Fruit fly (Drosophila melanogaster) whole organism, embryonic: Measurements from ENCODE around the gene Hap40.

Experiments
- Atf3 ChIP-seq: fragments of 200-800 bp; sonication (Bioruptor generic); optimal IDR thresholded peaks from 3 replicates; lab custom pipeline; 2016; ENCODE audit warnings: missing biosample characterization, missing genetic modification characterization
- B-H1 ChIP-seq: fragments of 200-800 bp; sonication (Bioruptor generic); IDR thresholded peaks from 3 replicates; pipeline ENCODE4 v1.3.6; 2022; ENCODE audit warnings: missing biosample characterization, missing genetic modification characterization
- CG10267 ChIP-seq: fragments of 200-800 bp; sonication (Bioruptor generic); optimal IDR thresholded peaks from 2 replicates; lab custom pipeline; 2018; ENCODE audit warnings: missing biosample characterization, mild to moderate bottlenecking, missing genetic modification characterization, moderate library complexity
- CG10274 ChIP-seq: fragments of 200-800 bp; sonication (Bioruptor generic); optimal IDR thresholded peaks from 3 replicates; lab custom pipeline; 2017; ENCODE audit warnings: missing biosample characterization, mild to moderate bottlenecking, missing genetic modification characterization
- CG10979 ChIP-seq: fragments of 200-800 bp; sonication (Bioruptor generic); optimal IDR thresholded peaks from 2 replicates; lab custom pipeline; 2018; ENCODE audit warnings: missing biosample characterization, mild to moderate bottlenecking, missing genetic modification characterization, moderate library complexity
- CG11504 ChIP-seq: fragments of 200-800 bp; sonication (Bioruptor generic); optimal IDR thresholded peaks from 3 replicates; lab custom pipeline; 2019; ENCODE audit warnings: missing biosample characterization, mild to moderate bottlenecking, missing genetic modification characterization, moderate library complexity
- CG12769 ChIP-seq: fragments of 200-800 bp; sonication (Bioruptor generic); optimal IDR thresholded peaks from 2 replicates; lab custom pipeline; 2019; ENCODE audit warnings: missing biosample characterization, mild to moderate bottlenecking, missing genetic modification characterization, moderate library complexity
- CG14667 ChIP-seq: fragments of 200-800 bp; sonication (Bioruptor generic); IDR thresholded peaks from 2 replicates; pipeline ENCODE4 v1.3.6; 2022; ENCODE audit warnings: missing biosample characterization, missing genetic modification characterization
- CG14860 ChIP-seq: fragments of 200-800 bp; sonication (Bioruptor generic); IDR thresholded peaks from 3 replicates; pipeline ENCODE4 v1.3.6; 2022; ENCODE audit warnings: missing biosample characterization, missing genetic modification characterization; ENCODE audit not compliant: partially characterized antibody
- CG2712 ChIP-seq: fragments of 200-800 bp; optimal IDR thresholded peaks from 3 replicates; lab custom pipeline; 2019; ENCODE audit warnings: missing biosample characterization, mild to moderate bottlenecking, missing genetic modification characterization, moderate library complexity
- CG2889 ChIP-seq: fragments of 200-800 bp; sonication (Bioruptor generic); IDR thresholded peaks from 3 replicates; pipeline ENCODE4 v1.3.6; 2022; ENCODE audit warnings: missing biosample characterization, missing genetic modification characterization
- CG32532 ChIP-seq: fragments of 200-800 bp; sonication (Bioruptor generic); IDR thresholded peaks from 2 replicates; pipeline ENCODE4 v1.3.6; 2022; ENCODE audit warnings: missing biosample characterization, missing genetic modification characterization
- CG4730 ChIP-seq: fragments of 200-800 bp; sonication (Bioruptor generic); IDR thresholded peaks from 2 replicates; pipeline ENCODE4 v1.3.6; 2022; ENCODE audit warnings: missing biosample characterization, missing genetic modification characterization
- CG6254 ChIP-seq: fragments of 200-800 bp; sonication (Bioruptor generic); optimal IDR thresholded peaks from 3 replicates; lab custom pipeline; 2017; ENCODE audit warnings: mild to moderate bottlenecking, missing biosample characterization, missing genetic modification reagents, missing genetic modification characterization
- CG6854 ChIP-seq: fragments of 200-800 bp; sonication (Bioruptor generic); optimal IDR thresholded peaks from 3 replicates; lab custom pipeline; 2017; ENCODE audit warnings: missing biosample characterization, mild to moderate bottlenecking, missing genetic modification characterization
- CG7786 ChIP-seq: fragments of 200-800 bp; sonication (Bioruptor generic); optimal IDR thresholded peaks from 2 replicates; lab custom pipeline; 2016; ENCODE audit warnings: missing biosample characterization, missing genetic modification characterization
- CG8478 ChIP-seq: fragments of >200 bp; optimal IDR thresholded peaks from 2 replicates; lab custom pipeline; 2018
- Dip2 ChIP-seq: fragments of 200-800 bp; sonication (Bioruptor generic); IDR thresholded peaks from 2 replicates; pipeline ENCODE4 v1.3.6; 2022; ENCODE audit warnings: missing biosample characterization, missing genetic modification characterization
- Fer1 ChIP-seq: fragments of 200-800 bp; sonication (Bioruptor generic); optimal IDR thresholded peaks from 2 replicates; lab custom pipeline; 2017; ENCODE audit warnings: missing biosample characterization, mild to moderate bottlenecking, missing genetic modification characterization
- Fer3 ChIP-seq: fragments of 200-800 bp; sonication (Bioruptor generic); optimal IDR thresholded peaks from 2 replicates; lab custom pipeline; 2018; ENCODE audit warnings: missing biosample characterization, mild to moderate bottlenecking, missing genetic modification characterization, moderate library complexity
- HLHmδ ChIP-seq: fragments of 200-800 bp; sonication (Bioruptor generic); optimal IDR thresholded peaks from 2 replicates; lab custom pipeline; 2018; ENCODE audit warnings: missing biosample characterization, mild to moderate bottlenecking, missing genetic modification characterization, moderate library complexity
- HmgZ ChIP-seq: fragments of 200-800 bp; sonication (Bioruptor generic); optimal IDR thresholded peaks from 2 replicates; lab custom pipeline; 2018; ENCODE audit warnings: missing biosample characterization, mild to moderate bottlenecking, missing genetic modification characterization
- Hmr ChIP-seq: fragments of 200-800 bp; sonication (Bioruptor generic); optimal IDR thresholded peaks from 3 replicates; lab custom pipeline; 2017; ENCODE audit warnings: mild to moderate bottlenecking, missing biosample characterization, missing genetic modification reagents, missing genetic modification characterization
- Hr78 ChIP-seq, 2 experiments: fragments of 200-800 bp in 1 of 2; fragments of >200 bp in 1 of 2; sonication (Bioruptor generic) in 1 of 2; optimal IDR thresholded peaks; 2 replicates each; lab custom pipeline; 2017 to 2019; ENCODE audit warnings: missing biosample characterization in 2 of 2, missing genetic modification characterization in 2 of 2, mild to moderate bottlenecking in 1 of 2, moderate library complexity in 1 of 2
- Jarid2 ChIP-seq: fragments of 200-800 bp; sonication (Bioruptor generic); optimal IDR thresholded peaks from 3 replicates; lab custom pipeline; 2017; ENCODE audit warnings: mild to moderate bottlenecking, missing biosample characterization, missing genetic modification reagents, missing genetic modification characterization
- Lpt ChIP-seq: fragments of >200 bp; optimal IDR thresholded peaks from 2 replicates; lab custom pipeline; 2018; ENCODE audit warnings: missing biosample characterization, missing genetic modification characterization
- NC2α ChIP-seq: fragments of 200-800 bp; sonication (Bioruptor generic); optimal IDR thresholded peaks from 2 replicates; lab custom pipeline; 2016; ENCODE audit warnings: missing biosample characterization, missing genetic modification characterization
- NK7.1 ChIP-seq: fragments of 200-800 bp; sonication (Bioruptor generic); optimal IDR thresholded peaks from 3 replicates; lab custom pipeline; 2016; ENCODE audit warnings: missing biosample characterization, missing genetic modification characterization
- Rfx ChIP-seq: fragments of 200-800 bp; sonication (Bioruptor generic); IDR thresholded peaks from 2 replicates; pipeline ENCODE4 v1.3.6; 2022; ENCODE audit warnings: missing biosample characterization, missing genetic modification characterization
- Taf1 ChIP-seq: fragments of 200-800 bp; sonication (Bioruptor generic); IDR thresholded peaks from 2 replicates; pipeline ENCODE4 v1.3.6; 2022; ENCODE audit warnings: missing biosample characterization, missing genetic modification characterization
- Tbp ChIP-seq: fragments of >200 bp; optimal IDR thresholded peaks from 2 replicates; lab custom pipeline; 2018; ENCODE audit warnings: missing biosample characterization, missing genetic modification characterization
- abd-A ChIP-seq: fragments of 200-800 bp; sonication (Bioruptor generic); optimal IDR thresholded peaks from 3 replicates; lab custom pipeline; 2019; ENCODE audit warnings: missing biosample characterization, mild to moderate bottlenecking, missing genetic modification characterization, moderate library complexity
- chinmo ChIP-seq: fragments of 200-800 bp; sonication (Bioruptor generic); IDR thresholded peaks from 4 replicates; pipeline ENCODE4 v1.3.6; 2022; ENCODE audit warnings: missing biosample characterization, missing genetic modification characterization; ENCODE audit not compliant: partially characterized antibody
- crol ChIP-seq: fragments of 200-800 bp; sonication (Bioruptor generic); IDR thresholded peaks from 2 replicates; pipeline ENCODE4 v1.3.6; 2022; ENCODE audit warnings: missing biosample characterization, missing genetic modification characterization
- crp ChIP-seq, 2 experiments: fragments of 200-800 bp; sonication (Bioruptor generic); optimal IDR thresholded peaks; 2 replicates in 1 of 2; 3 replicates in 1 of 2; lab custom pipeline; 2017; ENCODE audit warnings: missing biosample characterization in 2 of 2, missing genetic modification characterization in 2 of 2, mild to moderate bottlenecking in 1 of 2, moderate library complexity in 1 of 2
- dpn ChIP-seq, 2 experiments: fragments of 200-800 bp; sonication (Bioruptor generic); optimal IDR thresholded peaks; 3 replicates each; lab custom pipeline; 2016; ENCODE audit warnings: missing biosample characterization in 2 of 2, missing genetic modification characterization in 2 of 2
- emc ChIP-seq: fragments of 200-800 bp; sonication (Bioruptor generic); optimal IDR thresholded peaks from 2 replicates; lab custom pipeline; 2016; ENCODE audit warnings: missing biosample characterization, missing genetic modification characterization
- ems ChIP-seq: fragments of 200-800 bp; sonication (Bioruptor generic); optimal IDR thresholded peaks from 3 replicates; lab custom pipeline; 2016; ENCODE audit warnings: missing biosample characterization, missing genetic modification characterization
- gcm2 ChIP-seq: fragments of 200-800 bp; sonication (Bioruptor generic); optimal IDR thresholded peaks from 2 replicates; lab custom pipeline; 2016; ENCODE audit warnings: missing biosample characterization, missing genetic modification characterization
- gsb-n ChIP-seq: fragments of 200-800 bp; sonication (Bioruptor generic); optimal IDR thresholded peaks from 3 replicates; lab custom pipeline; 2018; ENCODE audit warnings: missing biosample characterization, mild to moderate bottlenecking, missing genetic modification characterization
- gt ChIP-seq: fragments of 200-800 bp; sonication (Bioruptor generic); IDR thresholded peaks from 2 replicates; pipeline ENCODE4 v1.3.6; 2022; ENCODE audit warnings: missing biosample characterization, missing genetic modification characterization
- insv ChIP-seq, 2 experiments: fragments of 200-800 bp; sonication (Bioruptor generic); optimal IDR thresholded peaks; 3 replicates each; lab custom pipeline; 2016 to 2018; ENCODE audit warnings: missing biosample characterization in 2 of 2, missing genetic modification characterization in 2 of 2
- kni ChIP-seq: fragments of 200-800 bp; sonication (Bioruptor generic); optimal IDR thresholded peaks from 3 replicates; lab custom pipeline; 2017; ENCODE audit warnings: mild to moderate bottlenecking, missing biosample characterization, missing genetic modification reagents, missing genetic modification characterization
- otp ChIP-seq: fragments of 200-800 bp; sonication (Bioruptor generic); IDR thresholded peaks from 3 replicates; pipeline ENCODE4, ENCODE4 v1.3.6; 2022; ENCODE audit warnings: missing biosample characterization, missing genetic modification characterization
- pb ChIP-seq: fragments of 200-800 bp; sonication (Bioruptor generic); optimal IDR thresholded peaks from 3 replicates; lab custom pipeline; 2016; ENCODE audit warnings: missing biosample characterization, missing genetic modification characterization
- peb ChIP-seq: fragments of 200-800 bp; sonication (Bioruptor generic); IDR thresholded peaks from 2 replicates; pipeline ENCODE4 v1.3.6; 2022; ENCODE audit warnings: missing biosample characterization, missing genetic modification characterization
- salm ChIP-seq: fragments of 200-800 bp; sonication (Bioruptor generic); optimal IDR thresholded peaks from 2 replicates; lab custom pipeline; 2018; ENCODE audit warnings: missing biosample characterization, mild to moderate bottlenecking, missing genetic modification characterization
- sisA ChIP-seq: fragments of 200-800 bp; sonication (Bioruptor generic); IDR thresholded peaks from 2 replicates; pipeline ENCODE4 v1.3.6; 2022; ENCODE audit warnings: missing biosample characterization, missing genetic modification characterization
- so ChIP-seq: fragments of 200-800 bp; sonication (Bioruptor generic); IDR thresholded peaks from 3 replicates; pipeline ENCODE4 v1.3.6; 2022; ENCODE audit warnings: missing biosample characterization, missing genetic modification characterization
- ttk ChIP-seq: fragments of 200-800 bp; sonication (Bioruptor generic); IDR thresholded peaks from 2 replicates; pipeline ENCODE4 v2.1.2; 2022; ENCODE audit warnings: missing biosample characterization, missing genetic modification characterization
- wor ChIP-seq: fragments of 200-800 bp; sonication (Bioruptor generic); IDR thresholded peaks from 2 replicates; pipeline ENCODE4 v1.3.6; 2022; ENCODE audit warnings: missing biosample characterization, missing genetic modification characterization

Hap40 gene

dm6 chrX:15709984-15710750 lies 6.2 kb downstream of the Hap40 start, which contains the start of the genes CG9281 and CG15601 (continued):
- TF ChIP-seq HLHmδ (GFP tag; lab: Kevin White, UChicago) (peak; percentile 64), crp (GFP tag; optimal IDR thresholded peaks at IDR 0.05; lab: Kevin White, UChicago) (peak in 1 of 2 experiments; percentile 39), NC2α (no peak), CG4730 (no peak), Atf3 (no peak), Jarid2 (GFP tag; lab: Kevin White, UChicago) (no peak), kni (GFP tag; lab: Kevin White, UChicago) (no peak), crol (GFP tag; lab: Robert Waterston, UW) (no peak), CG32532 (GFP tag; lab: Robert Waterston, UW) (no peak), sisA (no peak), pb (no peak), otp (GFP tag; lab: Robert Waterston, UW) (peak; percentile 9; the same call in 1 of the 3 replicates), CG6254 (no peak), CG12769 (tag; lab: Kevin White, UChicago) (no peak), B-H1 (GFP tag; lab: Robert Waterston, UW) (no peak), CG6854 (GFP tag; lab: Kevin White, UChicago) (no peak), CG8478 (peak; percentile 93), emc (GFP tag; lab: Kevin White, UChicago) (no peak), CG14667 (GFP tag; lab: Robert Waterston, UW) (no peak), Taf1 (no peak), chinmo (GFP tag; lab: Robert Waterston, UW) (no peak), abd-A (no peak), Lpt (no peak), CG2712 (no peak), Dip2 (no peak), CG2889 (GFP tag; lab: Robert Waterston, UW) (no peak), dpn (GFP tag; optimal IDR thresholded peaks at IDR 0.05; lab: Kevin White, UChicago) (no peak), HmgZ (no peak), CG7786 (GFP tag; lab: Kevin White, UChicago) (no peak), CG14860 (no peak), peb (GFP tag; lab: Robert Waterston, UW) (no peak), insv (GFP tag; optimal IDR thresholded peaks at IDR 0.05; lab: Kevin White, UChicago) (peak in 1 of 2 experiments; percentile 33), gcm2 (GFP tag; lab: Kevin White, UChicago) (no peak), Hr78 (GFP tag; optimal IDR thresholded peaks at IDR 0.05; lab: Kevin White, UChicago) (no peak), gsb-n (no peak), wor (no peak), Rfx (GFP tag; lab: Robert Waterston, UW) (peak; percentile 45), gt (GFP tag; lab: Robert Waterston, UW) (no peak), CG10274 (GFP tag; lab: Kevin White, UChicago) (no peak), CG11504 (tag; lab: Kevin White, UChicago) (no peak), CG10267 (tag; lab: Kevin White, UChicago) (peak; percentile 35), ems (GFP tag; lab: Kevin White, UChicago) (no peak), Fer1 (GFP tag; lab: Kevin White, UChicago) (no peak), Tbp (GFP tag; lab: Kevin White, UChicago) (no peak), Hmr (GFP tag; lab: Kevin White, UChicago) (no peak), salm (tag; lab: Kevin White, UChicago) (no peak), Fer3 (tag; lab: Kevin White, UChicago) (no peak), CG10979 (tag; lab: Kevin White, UChicago) (no peak), NK7.1 (GFP tag; lab: Kevin White, UChicago) (no peak), so (no peak), ttk (no peak)
